Fruit fly (Drosophila melanogaster) whole organism, adult: ENCODE measurements around the gene CG6901.

Source experiments
- CG11617 ChIP-seq: fragments of 200-800 bp; sonication (Bioruptor generic); optimal IDR thresholded peaks from 2 replicates; lab custom pipeline; 2017; ENCODE audit warnings: mild to moderate bottlenecking, missing biosample characterization, missing genetic modification reagents, missing genetic modification characterization
- CG14711 ChIP-seq: fragments of 200-800 bp; sonication (Bioruptor generic); optimal IDR thresholded peaks from 2 replicates; lab custom pipeline; 2018; ENCODE audit warnings: missing biosample characterization, mild to moderate bottlenecking, missing genetic modification characterization, moderate library complexity
- CG1620 ChIP-seq: fragments of 200-800 bp; sonication (Bioruptor generic); optimal IDR thresholded peaks from 2 replicates; lab custom pipeline; 2016; ENCODE audit warnings: missing biosample characterization, missing genetic modification characterization
- CG33017 ChIP-seq: fragments of 200-800 bp; sonication (Bioruptor generic); optimal IDR thresholded peaks from 2 replicates; lab custom pipeline; 2018; ENCODE audit warnings: missing biosample characterization, mild to moderate bottlenecking, missing genetic modification characterization, moderate library complexity
- CG7045 ChIP-seq: fragments of 200-800 bp; sonication (Bioruptor generic); optimal IDR thresholded peaks from 2 replicates; lab custom pipeline; 2017; ENCODE audit warnings: missing biosample characterization, mild to moderate bottlenecking, missing genetic modification characterization
- Clk ChIP-seq: fragments of 200-800 bp; sonication (Bioruptor generic); optimal IDR thresholded peaks from 2 replicates; lab custom pipeline; 2017; ENCODE audit warnings: missing biosample characterization, missing genetic modification characterization
- Crg-1 ChIP-seq: fragments of 200-800 bp; sonication (Bioruptor generic); optimal IDR thresholded peaks from 2 replicates; lab custom pipeline; 2016; ENCODE audit warnings: missing biosample characterization, missing genetic modification characterization
- Hr96 ChIP-seq: fragments of 200-800 bp; sonication (Bioruptor generic); optimal IDR thresholded peaks from 2 replicates; lab custom pipeline; 2016; ENCODE audit warnings: missing biosample characterization, missing genetic modification characterization
- cic ChIP-seq: fragments of 200-800 bp; sonication (Bioruptor generic); optimal IDR thresholded peaks from 2 replicates; lab custom pipeline; 2017; ENCODE audit warnings: missing biosample characterization, mild to moderate bottlenecking, missing genetic modification characterization, moderate library complexity
- tj ChIP-seq: fragments of 200-800 bp; sonication (Bioruptor generic); optimal IDR thresholded peaks from 3 replicates; lab custom pipeline; 2017; ENCODE audit warnings: missing biosample characterization, mild to moderate bottlenecking, missing genetic modification characterization, moderate library complexity

DNA sequence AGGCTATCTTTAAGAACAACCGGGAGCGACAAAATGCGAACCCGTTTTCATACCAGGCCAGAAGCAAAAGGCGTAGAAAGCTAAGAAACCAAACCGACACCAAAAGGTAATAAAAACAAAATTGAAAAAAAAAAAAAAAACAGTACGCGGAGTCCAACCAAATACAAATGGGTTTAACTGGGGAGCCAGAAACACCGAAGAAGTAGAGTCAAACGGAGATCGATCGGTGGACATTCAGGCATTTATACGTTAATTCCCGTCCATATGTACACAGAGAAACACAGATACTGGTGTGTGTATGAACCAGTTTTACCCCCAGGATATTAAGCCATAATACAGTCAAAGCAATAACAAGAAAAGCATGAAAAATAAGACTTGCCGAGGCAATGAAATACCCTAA, 36.0 kb upstream of the CG6901 start:
- TF ChIP-seq Crg-1 (GFP tag; lab: Kevin White, UChicago) (no peak), CG11617 (GFP tag; lab: Kevin White, UChicago) (no peak), CG33017 (tag; lab: Kevin White, UChicago) (no peak), Hr96 (no peak), tj (GFP tag; lab: Kevin White, UChicago) (no peak), Clk (GFP tag; lab: Kevin White, UChicago) (no peak), cic (no peak), CG1620 (GFP tag; lab: Kevin White, UChicago) (no peak), CG14711 (tag; lab: Kevin White, UChicago) (no peak), CG7045 (GFP tag; lab: Kevin White, UChicago) (no peak)
